Fruit fly (Drosophila melanogaster) whole organism: ENCODE measurements around the gene mwh.

Experiments
- CG8478 ChIP-seq: fragments of >200 bp; optimal IDR thresholded peaks from 2 replicates; lab custom pipeline; 2018; ENCODE audit warnings: inconsistent platforms
- Dll ChIP-seq: fragments of >200 bp; optimal IDR thresholded peaks from 2 replicates; lab custom pipeline; 2017
- EcR ChIP-seq, 2 experiments: fragments of >200 bp; optimal IDR thresholded peaks; 2 replicates each; lab custom pipeline; 2017; ENCODE audit warnings: missing biosample characterization in 2 of 2, missing genetic modification characterization in 2 of 2, missing genetic modification reagents in 2 of 2
- pan ChIP-seq: fragments of >200 bp; optimal IDR thresholded peaks from 2 replicates; lab custom pipeline; 2017
- psq ChIP-seq: fragments of >200 bp; optimal IDR thresholded peaks from 2 replicates; lab custom pipeline; 2017
- usp ChIP-seq: fragments of >200 bp; optimal IDR thresholded peaks from 2 replicates; lab custom pipeline; 2017; ENCODE audit warnings: missing biosample characterization, missing genetic modification characterization, mixed read lengths

The mwh gene

DNA sequence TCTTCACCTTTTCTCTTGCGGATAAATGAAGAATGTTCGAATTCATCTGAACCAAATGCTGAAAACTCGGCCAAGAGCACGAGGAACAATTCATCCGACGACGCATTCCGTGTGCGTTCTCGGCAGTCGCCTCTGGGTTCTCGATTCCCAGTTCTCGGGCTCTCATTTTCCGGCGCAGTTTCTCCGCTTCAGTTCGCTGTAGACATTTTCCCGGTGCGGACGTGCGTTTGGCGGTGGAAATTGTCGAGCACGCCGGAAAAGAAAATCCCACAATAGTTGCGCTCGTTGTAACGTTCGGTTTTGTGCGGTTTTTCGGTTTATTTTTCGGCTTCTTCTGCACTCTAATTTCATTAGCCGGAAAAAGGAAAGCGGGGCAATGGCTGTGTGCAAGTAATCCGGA lies 75.2 kb downstream of the mwh start, which contains the start of gene CG32333:
Gene CG32333 (plus strand): TSS at position 190 of the 400 bp plus-strand sequence.
- TF ChIP-seq CG8478 (lab: Kevin White, UChicago): no peak
- no peak for TF ChIP-seq psq (lab: Kevin White, UChicago)
- no peak for TF ChIP-seq EcR (GFP tag; optimal IDR thresholded peaks at IDR 0.05; lab: Kevin White, UChicago)
- no peak for TF ChIP-seq usp (GFP tag; lab: Kevin White, UChicago)
- no peak for TF ChIP-seq pan (lab: Kevin White, UChicago)
- TF ChIP-seq Dll (lab: Kevin White, UChicago): no peak

- TF ChIP-seq EcR (GFP tag; optimal IDR thresholded peaks at IDR 0.05; lab: Kevin White, UChicago) (no peak), pan (lab: Kevin White, UChicago) (no peak), Dll (lab: Kevin White, UChicago) (no peak), CG8478 (lab: Kevin White, UChicago) (no peak), psq (lab: Kevin White, UChicago) (no peak), usp (GFP tag; lab: Kevin White, UChicago) (no peak)
Measured at dm6 chr3L:1277937-1278336, 77.4 kb downstream of the mwh start.

dm6 chr3L:1279685-1280084 lies 79.1 kb downstream of the mwh start:
- no peak for TF ChIP-seq EcR (GFP tag; optimal IDR thresholded peaks at IDR 0.05; lab: Kevin White, UChicago)

- no peak for TF ChIP-seq CG8478 (lab: Kevin White, UChicago)
- TF ChIP-seq Dll (lab: Kevin White, UChicago): no peak
- TF ChIP-seq pan (lab: Kevin White, UChicago): no peak
- no peak for TF ChIP-seq EcR (GFP tag; optimal IDR thresholded peaks at IDR 0.05; lab: Kevin White, UChicago)
- no peak for TF ChIP-seq usp (GFP tag; lab: Kevin White, UChicago)
- TF ChIP-seq psq (lab: Kevin White, UChicago): no peak
Measured at dm6 chr3L:1280890-1281622, 80.5 kb downstream of the mwh start.
